Worm (Caenorhabditis elegans): ENCODE results near the gene F35H12.5.

DNA sequence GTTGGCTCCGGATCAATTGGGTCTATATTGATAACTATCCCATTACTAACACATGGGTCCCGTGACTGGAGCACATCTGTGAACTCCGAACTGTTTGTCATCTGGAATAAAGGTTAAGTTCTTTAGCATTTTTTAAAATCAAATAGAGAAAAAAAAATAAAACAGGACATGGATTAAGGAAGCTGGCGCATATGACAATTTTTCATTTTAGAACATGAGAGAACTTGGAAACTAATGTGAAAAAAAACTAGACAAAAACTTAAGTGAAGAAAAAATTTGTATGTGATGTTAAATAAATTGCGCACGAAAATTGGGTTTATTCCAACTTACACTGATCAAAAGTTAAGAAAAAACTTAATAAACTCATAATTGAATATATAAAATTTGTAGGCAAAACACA, 30.6 kb downstream of the F35H12.5 start, which contains the start of gene sms-2:
- TF ChIP-seq ces-1 (GFP tag; optimal IDR thresholded peaks at IDR 0.05): no peak
- no peak for TF ChIP-seq unc-39 (tag; optimal IDR thresholded peaks at IDR 0.05)
